Fruit fly (Drosophila melanogaster): Measurements from ENCODE around the gene CG32603.

The CG32603 gene

DNA sequence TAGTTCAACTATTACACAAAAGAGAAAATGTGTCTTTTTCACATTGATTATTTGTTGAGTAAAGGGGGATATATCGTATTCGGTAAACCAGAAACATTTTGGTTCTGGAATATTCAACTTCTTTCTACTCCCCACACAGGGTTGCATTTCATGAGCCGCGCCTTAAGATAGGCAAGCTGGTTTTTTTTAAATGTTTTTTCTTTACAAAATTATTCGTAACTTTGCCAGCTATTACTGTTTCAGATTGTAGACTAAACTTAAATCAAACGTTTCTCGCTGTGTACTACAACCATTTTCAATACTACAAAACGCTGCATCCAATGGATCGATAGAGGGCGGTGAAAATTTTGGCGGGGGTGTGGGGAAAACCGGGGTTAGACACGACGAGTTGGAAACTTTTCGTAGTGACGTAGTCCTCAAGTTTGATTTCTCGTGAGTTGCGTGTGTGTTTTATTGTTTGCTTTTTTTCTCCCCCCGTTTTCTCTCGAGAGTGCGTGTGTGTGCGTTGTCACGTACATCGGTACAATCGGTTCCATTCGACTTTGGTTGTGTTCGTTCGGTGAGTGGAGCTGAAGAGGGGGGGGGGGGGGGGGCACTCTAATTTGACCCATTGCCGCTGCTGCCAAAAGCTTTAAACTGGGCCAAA, 29.3 kb downstream of the CG32603 start (continued):
- TF ChIP-seq slp2 (GFP tag; optimal IDR thresholded peaks at IDR 0.05) = peak; percentile 18
- TF ChIP-seq CG4282 (GFP tag; optimal IDR thresholded peaks at IDR 0.05) = no peak
- TF ChIP-seq CG7357 (GFP tag; IDR thresholded peaks at IDR 0.05) = no peak
- TF ChIP-seq Atf3 (GFP tag; optimal IDR thresholded peaks at IDR 0.05) = no peak
- peak in 1 of 2 experiments; percentile 69 for TF ChIP-seq Hr78 (GFP tag; optimal IDR thresholded peaks at IDR 0.05)
- TF ChIP-seq CG34422 (GFP tag; IDR thresholded peaks at IDR 0.05) = no peak
- TF ChIP-seq HLH4C (GFP tag; IDR thresholded peaks at IDR 0.05; ENCODE audit: partially characterized antibody) = no peak
- no peak for TF ChIP-seq CG16813 (GFP tag; IDR thresholded peaks at IDR 0.05; ENCODE audit: partially characterized antibody)
- peak; percentile 10 to 35 for TF ChIP-seq dpn (GFP tag; optimal IDR thresholded peaks at IDR 0.05)
- TF ChIP-seq Pdp1 (GFP tag; optimal IDR thresholded peaks at IDR 0.05) = peak in 1 of 2 experiments; percentile 28
- peak; percentile 34 for TF ChIP-seq Fer1 (GFP tag; optimal IDR thresholded peaks at IDR 0.05)
- TF ChIP-seq CG9727 (GFP tag; optimal IDR thresholded peaks at IDR 0.05) = peak; percentile 4
- no peak for TF ChIP-seq Hey (tag; optimal IDR thresholded peaks at IDR 0.05)
- TF ChIP-seq dysf (GFP tag; IDR thresholded peaks at IDR 0.05) = peak; percentile 51; the same call in 1 of the 3 replicates
- TF ChIP-seq CG7786 (GFP tag; optimal IDR thresholded peaks at IDR 0.05) = peak; percentile 16
- TF ChIP-seq CG10565 (GFP tag; optimal IDR thresholded peaks at IDR 0.05) = no peak
- TF ChIP-seq caup (GFP tag; optimal IDR thresholded peaks at IDR 0.05; ENCODE audit: severe bottlenecking) = no peak
- TF ChIP-seq sima (GFP tag; optimal IDR thresholded peaks at IDR 0.05) = no peak
- TF ChIP-seq Myb (GFP tag; optimal IDR thresholded peaks at IDR 0.05) = peak; percentile 25
- no peak for TF ChIP-seq CG6813 (GFP tag; optimal IDR thresholded peaks at IDR 0.05)
- no peak for TF ChIP-seq CG9797 (GFP tag; optimal IDR thresholded peaks at IDR 0.05)
- no peak for TF ChIP-seq twi (tag; optimal IDR thresholded peaks at IDR 0.05)
- no peak for TF ChIP-seq HmgZ (tag; optimal IDR thresholded peaks at IDR 0.05)
- peak; percentile 67 for TF ChIP-seq gem (tag; optimal IDR thresholded peaks at IDR 0.05)
- TF ChIP-seq dimm (GFP tag; IDR thresholded peaks at IDR 0.05) = no peak
- TF ChIP-seq Bteb2 (GFP tag; optimal IDR thresholded peaks at IDR 0.05) = no peak
- no peak for TF ChIP-seq Nf-YB (GFP tag; optimal IDR thresholded peaks at IDR 0.05)
- peak; percentile 44 for TF ChIP-seq CG2712 (tag; optimal IDR thresholded peaks at IDR 0.05)
- peak; percentile 48; the same call in 1 of the 2 replicates for TF ChIP-seq slbo (GFP tag; IDR thresholded peaks at IDR 0.05)
- TF ChIP-seq HmgD (GFP tag; optimal IDR thresholded peaks at IDR 0.05) = no peak
- no peak for TF ChIP-seq Neu2 (GFP tag; optimal IDR thresholded peaks at IDR 0.05; ENCODE audit: borderline replicate concordance)
- peak; percentile 51 for TF ChIP-seq Sox102F (GFP tag; optimal IDR thresholded peaks at IDR 0.05)
- TF ChIP-seq Side (GFP tag; optimal IDR thresholded peaks at IDR 0.05) = no peak
- TF ChIP-seq Dip2 (GFP tag; IDR thresholded peaks at IDR 0.05) = no peak
- no peak for TF ChIP-seq dati (GFP tag; IDR thresholded peaks at IDR 0.05)
- TF ChIP-seq shn (GFP tag; optimal IDR thresholded peaks at IDR 0.05) = peak; percentile 24
- TF ChIP-seq Hr3 (GFP tag; optimal IDR thresholded peaks at IDR 0.05) = peak; percentile 1
- 0 out of 3 replicates have a peak, but pooled peaks have one; percentile 11 for TF ChIP-seq ase (GFP tag; IDR thresholded peaks at IDR 0.05)
- TF ChIP-seq CG17361 (GFP tag; IDR thresholded peaks at IDR 0.05) = peak; percentile 46; the same call in 2 of the 3 replicates
- TF ChIP-seq CG13123 (GFP tag; optimal IDR thresholded peaks at IDR 0.05) = no peak
- no peak for TF ChIP-seq CG11696 (GFP tag; IDR thresholded peaks at IDR 0.05)
- TF ChIP-seq hth (optimal IDR thresholded peaks at IDR 0.05) = no peak
- no peak for TF ChIP-seq CG10654 (GFP tag; optimal IDR thresholded peaks at IDR 0.05)
- no peak for TF ChIP-seq corto (GFP tag; optimal IDR thresholded peaks at IDR 0.05)
- TF ChIP-seq Blimp-1 (GFP tag; optimal IDR thresholded peaks at IDR 0.05) = peak; percentile 32
- peak; percentile 13 for TF ChIP-seq CG12942 (GFP tag; optimal IDR thresholded peaks at IDR 0.05)
- peak; percentile 35 for TF ChIP-seq Ssrp (tag; optimal IDR thresholded peaks at IDR 0.05)
- TF ChIP-seq amos (GFP tag; IDR thresholded peaks at IDR 0.05; ENCODE audit: partially characterized antibody) = no peak
- TF ChIP-seq Ptx1 (GFP tag; IDR thresholded peaks at IDR 0.05) = peak; percentile 32; the same call in 1 of the 2 replicates
- TF ChIP-seq Dbx (GFP tag; IDR thresholded peaks at IDR 0.05) = 0 out of 3 replicates have a peak, but pooled peaks have one; percentile 14
